Fruit fly (Drosophila melanogaster): Measurements from ENCODE around the gene ect.

ect gene

dm6 chr3L:10206226-10206968, 4.8 kb upstream of the ect start:
- no peak for TF ChIP-seq noc (tag; optimal IDR thresholded peaks at IDR 0.05)

dm6 chr3L:10205823-10206222, 4.2 kb upstream of the ect start:
- TF ChIP-seq noc (tag; optimal IDR thresholded peaks at IDR 0.05): no peak

- no peak for TF ChIP-seq noc (tag; optimal IDR thresholded peaks at IDR 0.05)
These were observed 3.0 kb upstream of the ect start for dm6 chr3L:10204669-10205068.

dm6 chr3L:10199644-10200043, 2.0 kb downstream of the ect start:
- TF ChIP-seq noc (tag; optimal IDR thresholded peaks at IDR 0.05): no peak

- TF ChIP-seq noc (tag; optimal IDR thresholded peaks at IDR 0.05): no peak
These were observed 3.1 kb downstream of the ect start for dm6 chr3L:10198571-10198970.

dm6 chr3L:10197360-10197759, 4.3 kb downstream of the ect start:
- TF ChIP-seq noc (tag; optimal IDR thresholded peaks at IDR 0.05): no peak

- TF ChIP-seq noc (tag; optimal IDR thresholded peaks at IDR 0.05): no peak
These were observed 12.5 kb downstream of the ect start for dm6 chr3L:10189179-10189578.

dm6 chr3L:10186893-10187292, 14.7 kb downstream of the ect start:
- no peak for TF ChIP-seq noc (tag; optimal IDR thresholded peaks at IDR 0.05)

- no peak for TF ChIP-seq noc (tag; optimal IDR thresholded peaks at IDR 0.05)
These were observed 15.7 kb downstream of the ect start, which contains the start of gene dpr10 for dm6 chr3L:10185924-10186323. dpr10 (minus strand) TSS chr3L:10186108.

- no peak for TF ChIP-seq noc (tag; optimal IDR thresholded peaks at IDR 0.05)
These were observed 34.7 kb downstream of the ect start, which contains the start of gene CG6628 for dm6 chr3L:10166923-10167322. CG6628 (minus strand) TSS chr3L:10167023.

dm6 chr3L:10156080-10156479, 45.6 kb downstream of the ect start:
- no peak for TF ChIP-seq noc (tag; optimal IDR thresholded peaks at IDR 0.05)

- no peak for TF ChIP-seq noc (tag; optimal IDR thresholded peaks at IDR 0.05)
These were observed 50.1 kb downstream of the ect start, which contains the start of gene CG8072 for dm6 chr3L:10151527-10151926. CG8072 (plus strand) TSS chr3L:10151827.
